Fruit fly (Drosophila melanogaster): Measurements from ENCODE around the gene ymp.
A peak's percentile ranks its signal among the peaks of the same experiment; 100 is the strongest.

The ymp gene

DNA sequence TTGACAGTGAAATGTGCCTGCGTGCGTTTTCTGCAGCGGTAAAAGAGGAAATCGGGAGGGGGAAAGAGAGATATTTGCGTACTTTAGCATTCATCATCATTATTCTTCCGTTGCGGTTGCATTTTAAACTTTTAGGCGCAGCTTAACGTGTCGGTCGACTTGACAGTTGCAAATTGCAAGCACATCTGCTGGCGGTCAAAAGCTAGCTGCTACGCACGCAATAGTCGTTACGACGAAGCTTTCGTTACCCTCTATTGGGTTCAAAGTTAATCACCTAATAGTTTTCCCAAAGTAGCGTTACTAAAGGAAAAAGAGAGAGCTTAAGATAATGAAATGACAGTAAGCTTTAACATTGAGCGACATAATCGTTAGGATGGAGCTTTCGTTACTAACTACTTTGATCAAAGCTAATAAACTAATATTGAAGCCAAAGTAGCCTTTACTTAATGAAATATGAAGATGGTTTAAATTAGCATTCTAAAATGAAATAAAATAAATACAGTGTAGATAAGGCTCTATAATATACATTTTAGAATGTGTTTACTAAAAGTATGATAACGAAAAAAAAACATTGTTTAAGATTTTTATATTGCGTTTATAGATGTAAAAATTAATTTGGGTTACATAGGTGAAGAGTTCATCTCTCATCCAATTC, 43.3 kb upstream of the ymp start (continued):
- TF ChIP-seq CG18011 (GFP tag; optimal IDR thresholded peaks at IDR 0.05) (peak; percentile 97), bowl (GFP tag; IDR thresholded peaks at IDR 0.05) (no peak), CG8944 (GFP tag; optimal IDR thresholded peaks at IDR 0.05) (no peak), CG3163 (GFP tag; optimal IDR thresholded peaks at IDR 0.05) (peak; percentile 5), Doc3 (GFP tag; IDR thresholded peaks at IDR 0.05; ENCODE audit: partially characterized antibody) (no peak), sima (GFP tag; optimal IDR thresholded peaks at IDR 0.05) (no peak), CG14014 (GFP tag; IDR thresholded peaks at IDR 0.05) (peak; percentile 34; the same call in 1 of the 2 replicates), Oli (tag; optimal IDR thresholded peaks at IDR 0.05) (no peak), CG4617 (GFP tag; optimal IDR thresholded peaks at IDR 0.05; ENCODE audit: borderline replicate concordance) (no peak), zf30C (GFP tag; optimal IDR thresholded peaks at IDR 0.05) (no peak), ssp (GFP tag; IDR thresholded peaks at IDR 0.05) (no peak), gcm (GFP tag; optimal IDR thresholded peaks at IDR 0.05) (no peak), pho (GFP tag; optimal IDR thresholded peaks at IDR 0.05) (no peak), ken (GFP tag; IDR thresholded peaks at IDR 0.05) (no peak), HmgD (GFP tag; optimal IDR thresholded peaks at IDR 0.05) (no peak), CG6683 (GFP tag; optimal IDR thresholded peaks at IDR 0.05) (no peak), CG3995 (GFP tag; optimal IDR thresholded peaks at IDR 0.05) (peak; percentile 41), dimm (GFP tag; IDR thresholded peaks at IDR 0.05) (no peak), Hr78 (GFP tag; optimal IDR thresholded peaks at IDR 0.05) (peak in 1 of 2 experiments; percentile 99), jing (GFP tag; optimal IDR thresholded peaks at IDR 0.05) (no peak), bcd (GFP tag; optimal IDR thresholded peaks at IDR 0.05) (peak; percentile 49), her (GFP tag; optimal IDR thresholded peaks at IDR 0.05) (peak; percentile 69), Sin3A (optimal IDR thresholded peaks at IDR 0.05) (no peak), chinmo (GFP tag; IDR thresholded peaks at IDR 0.05; ENCODE audit: partially characterized antibody) (peak; percentile 82; the same call in 3 of the 4 replicates), gfzf (GFP tag; optimal IDR thresholded peaks at IDR 0.05) (peak; percentile 30), CG8765 (GFP tag; IDR thresholded peaks at IDR 0.05) (no peak), Ets65A (GFP tag) (peak; percentile 76), Atf-2 (GFP tag; optimal IDR thresholded peaks at IDR 0.05) (no peak), NFAT (GFP tag; IDR thresholded peaks at IDR 0.05) (0 out of 2 replicates have a peak, but pooled peaks have one; percentile 5), vvl (GFP tag; IDR thresholded peaks at IDR 0.05) (peak; percentile 7; the same call in 1 of the 2 replicates), CG10959 (GFP tag; IDR thresholded peaks at IDR 0.05) (no peak), Nf-YC (tag; optimal IDR thresholded peaks at IDR 0.05) (peak; percentile 18), CG12104 (GFP tag; optimal IDR thresholded peaks at IDR 0.05) (no peak), nerfin-2 (GFP tag; IDR thresholded peaks at IDR 0.05; ENCODE audit: partially characterized antibody) (no peak), CG2875 (GFP tag; optimal IDR thresholded peaks at IDR 0.05) (no peak), CG15073 (GFP tag; optimal IDR thresholded peaks at IDR 0.05) (no peak), CG6765 (GFP tag; optimal IDR thresholded peaks at IDR 0.05) (no peak), Sry-β (GFP tag; optimal IDR thresholded peaks at IDR 0.05) (no peak), CG11398 (GFP tag; optimal IDR thresholded peaks at IDR 0.05) (no peak), CG5953 (GFP tag; IDR thresholded peaks at IDR 0.05) (no peak), Fer1 (GFP tag; optimal IDR thresholded peaks at IDR 0.05) (peak; percentile 40), odd (GFP tag; optimal IDR thresholded peaks at IDR 0.05) (no peak), CG2889 (GFP tag; IDR thresholded peaks at IDR 0.05) (no peak), pzg (GFP tag; optimal IDR thresholded peaks at IDR 0.05) (peak; percentile 29), Drgx (GFP tag; IDR thresholded peaks at IDR 0.05) (peak; percentile 42; the same call in 1 of the 2 replicates), B-H2 (GFP tag; optimal IDR thresholded peaks at IDR 0.05) (peak; percentile 56), luna (GFP tag; optimal IDR thresholded peaks at IDR 0.05) (no peak), Med (GFP tag) (peak; percentile 81), H15 (GFP tag; IDR thresholded peaks at IDR 0.05) (no peak), CG6175 (GFP tag; IDR thresholded peaks at IDR 0.05) (peak; percentile 68; the same call in 1 of the 3 replicates), ems (GFP tag; optimal IDR thresholded peaks at IDR 0.05) (no peak)

Measured in whole organism, embryonic.